Worm (Caenorhabditis elegans): ENCODE measurements around the gene npr-37.

npr-37 gene

DNA sequence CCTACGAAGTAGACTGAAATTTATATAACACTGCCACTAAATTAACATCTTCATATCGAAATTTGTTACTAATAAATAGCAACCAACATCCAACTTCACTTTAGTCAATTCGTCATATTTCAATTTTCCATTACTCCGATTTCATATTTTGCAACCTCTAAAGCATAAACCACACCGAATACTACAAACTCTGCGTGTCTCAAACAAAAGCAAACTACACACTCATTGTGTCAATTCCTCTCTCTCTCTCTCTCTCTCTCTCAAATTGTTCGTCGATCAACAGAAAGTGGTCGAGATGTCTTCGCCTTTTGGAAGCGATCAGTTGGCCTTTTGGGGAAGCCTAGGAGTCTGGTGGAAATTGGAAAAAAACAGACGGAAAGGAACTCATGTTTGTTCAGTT, 23.5 kb upstream of the npr-37 start:
- TF ChIP-seq nhr-2 (tag; optimal IDR thresholded peaks at IDR 0.05) (no peak), bed-3 (GFP tag; optimal IDR thresholded peaks at IDR 0.05) (no peak), lin-13 (tag; optimal IDR thresholded peaks at IDR 0.05) (no peak), nhr-76 (tag; optimal IDR thresholded peaks at IDR 0.05) (no peak), sem-2 (GFP tag; optimal IDR thresholded peaks at IDR 0.05) (no peak)

DNA sequence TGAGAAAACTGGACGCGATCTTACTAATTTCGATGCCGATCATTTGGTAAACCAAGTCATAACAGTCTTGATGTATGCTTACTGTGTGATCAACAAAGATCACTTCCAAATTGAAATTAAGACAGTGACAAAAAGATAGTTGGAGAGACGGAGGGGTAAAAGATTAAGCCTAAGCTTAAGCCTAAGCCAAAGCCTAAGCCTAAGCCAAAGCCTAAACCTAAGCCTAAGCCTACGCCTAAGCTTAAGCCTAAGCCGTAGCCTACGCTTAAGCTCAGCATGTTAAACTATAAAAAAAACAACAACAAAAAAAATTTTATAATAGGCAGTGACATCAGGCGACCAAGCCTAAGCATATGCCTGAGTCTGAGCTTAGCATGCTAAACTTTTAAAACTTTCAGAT, 16.2 kb upstream of the npr-37 start:
- peak; percentile 70 for TF ChIP-seq ham-2 (GFP tag; optimal IDR thresholded peaks at IDR 0.05)
- no peak for TF ChIP-seq mls-2 (tag; optimal IDR thresholded peaks at IDR 0.05)

DNA sequence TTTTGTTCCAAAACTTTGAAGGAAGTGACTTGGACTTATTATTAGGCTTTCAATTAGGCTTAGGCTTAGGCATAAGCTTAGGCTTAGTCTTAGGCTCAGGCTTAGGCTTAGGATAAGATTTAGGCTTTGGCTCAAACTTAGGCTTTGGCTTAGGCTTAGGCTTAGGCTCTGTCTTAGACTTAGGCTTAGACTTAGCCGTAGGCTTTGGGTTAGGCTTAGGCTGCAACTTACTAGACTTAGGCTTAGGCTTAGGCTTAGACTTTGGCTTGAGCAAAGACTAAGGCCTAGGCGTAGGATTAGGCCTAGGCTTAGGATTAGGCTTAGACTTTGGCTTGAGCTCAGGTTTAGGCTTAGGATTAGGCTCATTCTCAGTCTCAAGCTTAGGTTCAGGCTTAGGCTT, 3.8 kb upstream of the npr-37 start:
- TF ChIP-seq ham-2 (GFP tag; optimal IDR thresholded peaks at IDR 0.05) (peak; percentile 22), ces-1 (GFP tag; optimal IDR thresholded peaks at IDR 0.05) (no peak)

DNA sequence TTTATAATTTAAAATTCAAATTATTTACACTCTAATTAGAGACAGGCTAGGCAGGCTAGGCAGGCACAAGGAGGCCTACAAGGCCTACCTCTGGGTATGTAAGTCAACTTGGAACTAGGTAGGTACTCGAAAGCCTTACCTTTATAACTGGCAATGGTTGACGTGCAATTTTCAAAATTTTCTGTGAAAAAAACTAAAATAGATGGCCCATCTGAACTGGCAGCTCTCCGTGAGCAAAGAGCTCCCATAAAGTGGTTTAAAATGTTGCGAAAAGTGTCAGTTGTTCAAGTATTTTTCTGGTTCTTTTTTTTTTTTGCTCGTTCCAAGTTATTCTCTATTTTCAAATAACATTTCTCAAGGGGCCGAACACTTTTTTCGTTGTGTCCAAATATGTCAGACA, 3.0 kb upstream of the npr-37 start:
- TF ChIP-seq mab-5 (tag; optimal IDR thresholded peaks at IDR 0.05) (no peak), sem-2 (GFP tag; optimal IDR thresholded peaks at IDR 0.05) (no peak), unc-39 (tag; optimal IDR thresholded peaks at IDR 0.05) (no peak), drap-1 (GFP tag; optimal IDR thresholded peaks at IDR 0.05) (no peak), nhr-237 (tag; optimal IDR thresholded peaks at IDR 0.05) (no peak), unc-62 (GFP tag; optimal IDR thresholded peaks at IDR 0.05) (no peak), flh-1 (GFP tag; optimal IDR thresholded peaks at IDR 0.05) (no peak), tbx-8 (GFP tag; optimal IDR thresholded peaks at IDR 0.05) (no peak), pha-4 (tag; optimal IDR thresholded peaks at IDR 0.05) (no peak), ceh-83 (GFP tag; optimal IDR thresholded peaks at IDR 0.05) (no peak), ces-1 (GFP tag; optimal IDR thresholded peaks at IDR 0.05) (no peak), lin-32 (GFP tag; optimal IDR thresholded peaks at IDR 0.05) (no peak)

DNA sequence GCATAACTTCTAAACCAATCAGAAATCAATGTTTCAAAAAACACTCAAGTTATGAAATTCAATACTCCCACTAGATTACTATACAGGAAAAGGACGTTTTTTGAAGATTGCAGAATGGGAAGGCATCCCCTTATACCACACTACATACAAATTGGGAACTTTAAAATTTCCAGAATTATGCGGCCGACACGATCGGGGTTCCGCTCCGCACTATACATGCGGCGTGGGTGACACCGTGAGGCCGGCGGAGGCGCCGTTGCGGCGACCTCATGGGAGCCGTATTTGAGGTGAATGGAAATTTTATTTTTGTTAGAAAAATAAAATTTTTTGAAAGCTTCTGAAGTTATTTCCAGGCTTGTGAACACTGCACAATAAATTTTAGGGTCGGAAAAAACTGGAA, 12.7 kb downstream of the npr-37 start:
- TF ChIP-seq nhr-2 (tag; optimal IDR thresholded peaks at IDR 0.05) (no peak), elt-3 (tag; optimal IDR thresholded peaks at IDR 0.05) (no peak), nhr-12 (tag; optimal IDR thresholded peaks at IDR 0.05) (no peak), elt-1 (tag; optimal IDR thresholded peaks at IDR 0.05; ENCODE audit: borderline replicate concordance, insufficient read depth) (no peak), cnd-1 (tag; optimal IDR thresholded peaks at IDR 0.05) (no peak), ztf-11 (tag; optimal IDR thresholded peaks at IDR 0.05) (no peak), ham-2 (GFP tag; optimal IDR thresholded peaks at IDR 0.05) (no peak), blmp-1 (tag; optimal IDR thresholded peaks at IDR 0.05) (no peak), pha-4 (tag; optimal IDR thresholded peaks at IDR 0.05) (no peak), lin-13 (tag; optimal IDR thresholded peaks at IDR 0.05) (no peak), mab-5 (tag; optimal IDR thresholded peaks at IDR 0.05) (no peak), unc-62 (GFP tag; optimal IDR thresholded peaks at IDR 0.05) (no peak), nhr-237 (tag; optimal IDR thresholded peaks at IDR 0.05) (no peak), unc-39 (tag; optimal IDR thresholded peaks at IDR 0.05) (no peak), nhr-76 (tag; optimal IDR thresholded peaks at IDR 0.05) (no peak), zip-8 (tag; optimal IDR thresholded peaks at IDR 0.05) (no peak), ceh-39 (tag; optimal IDR thresholded peaks at IDR 0.05) (no peak), mep-1 (tag; optimal IDR thresholded peaks at IDR 0.05) (no peak)

DNA sequence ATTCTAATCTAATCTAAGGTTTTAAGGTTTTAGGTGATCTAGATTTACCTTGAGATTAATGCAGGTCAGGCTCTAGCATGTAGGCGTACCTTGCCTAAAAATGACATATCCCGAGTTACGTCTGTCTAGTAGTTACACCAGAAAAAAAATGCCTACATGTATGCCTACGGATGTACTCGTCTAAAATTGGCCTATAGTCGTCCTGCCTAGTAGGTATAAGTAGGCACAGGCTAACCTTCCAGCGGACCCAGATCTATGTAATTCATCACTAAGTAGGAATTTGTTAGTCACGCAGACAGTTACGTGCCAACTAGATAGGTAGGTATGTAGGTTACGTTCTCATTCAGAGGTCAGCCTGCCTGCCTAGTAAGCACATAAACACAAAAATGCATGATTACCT, 13.7 kb downstream of the npr-37 start:
- TF ChIP-seq ces-1 (GFP tag; optimal IDR thresholded peaks at IDR 0.05) (no peak), ceh-43 (GFP tag; optimal IDR thresholded peaks at IDR 0.05) (no peak), mep-1 (tag; optimal IDR thresholded peaks at IDR 0.05) (no peak), pha-4 (tag; optimal IDR thresholded peaks at IDR 0.05) (no peak), elt-1 (tag; optimal IDR thresholded peaks at IDR 0.05; ENCODE audit: borderline replicate concordance, insufficient read depth) (no peak), nhr-237 (tag; optimal IDR thresholded peaks at IDR 0.05) (no peak), ham-2 (GFP tag; optimal IDR thresholded peaks at IDR 0.05) (no peak)

DNA sequence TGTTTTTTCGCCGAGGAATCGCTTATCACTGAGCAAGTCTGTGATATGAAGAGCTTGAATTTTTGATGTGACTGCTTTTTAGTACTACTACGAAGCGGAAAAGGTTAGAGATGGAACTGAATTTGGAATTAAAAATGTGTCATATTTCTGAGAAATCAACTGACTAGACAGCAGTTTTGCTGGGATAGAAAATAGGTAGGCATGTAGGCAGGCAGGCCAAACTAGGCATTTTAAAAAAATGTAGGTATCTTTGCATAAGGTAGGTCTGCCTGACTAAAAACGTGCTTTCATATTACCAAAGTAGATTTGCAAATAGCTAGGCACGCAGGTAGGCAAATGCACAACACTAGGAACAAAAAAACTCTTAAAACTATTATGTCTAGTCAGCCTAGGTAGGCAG, 14.4 kb downstream of the npr-37 start:
- TF ChIP-seq elt-1 (tag; optimal IDR thresholded peaks at IDR 0.05; ENCODE audit: borderline replicate concordance, insufficient read depth) (no peak), nhr-76 (tag; optimal IDR thresholded peaks at IDR 0.05) (no peak), nhr-2 (tag; optimal IDR thresholded peaks at IDR 0.05) (no peak), M03D4.4 (tag; optimal IDR thresholded peaks at IDR 0.05) (no peak), tbx-8 (GFP tag; optimal IDR thresholded peaks at IDR 0.05) (no peak), drap-1 (GFP tag; optimal IDR thresholded peaks at IDR 0.05) (no peak), ces-1 (GFP tag; optimal IDR thresholded peaks at IDR 0.05) (no peak), ham-2 (GFP tag; optimal IDR thresholded peaks at IDR 0.05) (no peak), cnd-1 (tag; optimal IDR thresholded peaks at IDR 0.05) (no peak), mab-5 (tag; optimal IDR thresholded peaks at IDR 0.05) (no peak), unc-120 (tag; optimal IDR thresholded peaks at IDR 0.05; ENCODE audit: poor library complexity, severe bottlenecking) (no peak), ceh-39 (tag; optimal IDR thresholded peaks at IDR 0.05) (no peak), nhr-237 (tag; optimal IDR thresholded peaks at IDR 0.05) (no peak), mls-2 (tag; optimal IDR thresholded peaks at IDR 0.05) (no peak), lin-32 (GFP tag; optimal IDR thresholded peaks at IDR 0.05) (no peak), pha-4 (tag; optimal IDR thresholded peaks at IDR 0.05) (no peak), nhr-28 (tag; optimal IDR thresholded peaks at IDR 0.05) (no peak), ceh-43 (GFP tag; optimal IDR thresholded peaks at IDR 0.05) (no peak), hlh-1 (tag; optimal IDR thresholded peaks at IDR 0.05) (no peak), snpc-4 (tag; optimal IDR thresholded peaks at IDR 0.05) (no peak)
